Fruit fly (Drosophila melanogaster) whole organism, prepupa: ENCODE measurements around the gene CG17141.

Source experiments
- Blimp-1 ChIP-seq: fragments of 200-800 bp; sonication (Bioruptor generic); optimal IDR thresholded peaks from 3 replicates; lab custom pipeline; 2017; ENCODE audit warnings: missing biosample characterization, missing genetic modification characterization, mild to moderate bottlenecking, moderate library complexity, missing genetic modification reagents
- CG10631 ChIP-seq: fragments of 200-800 bp; sonication (Bioruptor generic); optimal IDR thresholded peaks from 2 replicates; lab custom pipeline; 2016; ENCODE audit warnings: missing biosample characterization, missing genetic modification characterization
- CG11294 ChIP-seq: fragments of 200-800 bp; sonication (Bioruptor generic); IDR thresholded peaks from 2 replicates; pipeline ENCODE4 v1.3.6; 2022; ENCODE audit warnings: missing biosample characterization, missing genetic modification characterization
- CG31627 ChIP-seq: fragments of 200-800 bp; sonication (Bioruptor generic); optimal IDR thresholded peaks from 3 replicates; lab custom pipeline; 2016; ENCODE audit warnings: missing biosample characterization, missing genetic modification characterization
- CG32006 ChIP-seq: fragments of 200-800 bp; sonication (Bioruptor generic); optimal IDR thresholded peaks from 3 replicates; lab custom pipeline; 2017; ENCODE audit warnings: missing biosample characterization, mild to moderate bottlenecking, missing genetic modification characterization
- CG34406 ChIP-seq: fragments of 200-800 bp; sonication (Bioruptor generic); optimal IDR thresholded peaks from 3 replicates; lab custom pipeline; 2016; ENCODE audit warnings: missing biosample characterization, missing genetic modification characterization
- CG4318 ChIP-seq: fragments of 200-800 bp; sonication (Bioruptor generic); optimal IDR thresholded peaks from 3 replicates; lab custom pipeline; 2017; ENCODE audit warnings: missing biosample characterization, mild to moderate bottlenecking, missing genetic modification characterization
- CG6808 ChIP-seq: fragments of 200-800 bp; sonication (Bioruptor generic); optimal IDR thresholded peaks from 3 replicates; lab custom pipeline; 2017; ENCODE audit warnings: missing biosample characterization, missing genetic modification characterization, mild to moderate bottlenecking, moderate library complexity, missing genetic modification reagents
- Eip75B ChIP-seq: fragments of 200-800 bp; sonication (Bioruptor generic); optimal IDR thresholded peaks from 3 replicates; lab custom pipeline; 2016; ENCODE audit warnings: missing biosample characterization, missing genetic modification characterization
- Eip78C ChIP-seq: fragments of 200-800 bp; sonication (Bioruptor generic); peaks from one replicate; lab custom pipeline; 2016; ENCODE audit warnings: missing biosample characterization, missing genetic modification characterization
- Eip93F ChIP-seq: fragments of 200-800 bp; sonication (Bioruptor generic); optimal IDR thresholded peaks from 2 replicates; lab custom pipeline; 2016; ENCODE audit warnings: missing biosample characterization, mild to moderate bottlenecking, missing genetic modification characterization
- Ets96B ChIP-seq: fragments of 200-800 bp; optimal IDR thresholded peaks from 2 replicates; lab custom pipeline; 2019; ENCODE audit warnings: missing biosample characterization, mild to moderate bottlenecking, missing genetic modification characterization, moderate library complexity
- Gug ChIP-seq: fragments of 200-800 bp; sonication (Bioruptor generic); IDR thresholded peaks from 2 replicates; pipeline ENCODE4 v1.3.6; 2022; ENCODE audit warnings: missing biosample characterization, missing genetic modification characterization
- Hr39 ChIP-seq: fragments of 200-800 bp; sonication (Bioruptor generic); optimal IDR thresholded peaks from 2 replicates; lab custom pipeline; 2016; ENCODE audit warnings: missing biosample characterization, missing genetic modification characterization
- Hr4 ChIP-seq: fragments of 200-800 bp; sonication (Bioruptor generic); optimal IDR thresholded peaks from 3 replicates; lab custom pipeline; 2016; ENCODE audit warnings: missing biosample characterization, missing genetic modification characterization
- Lpt ChIP-seq: fragments of 200-800 bp; sonication (Bioruptor generic); optimal IDR thresholded peaks from 3 replicates; lab custom pipeline; 2016; ENCODE audit warnings: missing biosample characterization, missing genetic modification characterization
- Met ChIP-seq: fragments of 200-800 bp; sonication (Bioruptor generic); optimal IDR thresholded peaks from 3 replicates; lab custom pipeline; 2016; ENCODE audit warnings: missing biosample characterization, missing genetic modification characterization
- achi ChIP-seq: fragments of 200-800 bp; sonication (Bioruptor generic); optimal IDR thresholded peaks from 3 replicates; lab custom pipeline; 2016; ENCODE audit warnings: missing biosample characterization, missing genetic modification characterization
- acj6 ChIP-seq: fragments of 200-800 bp; sonication (Bioruptor generic); optimal IDR thresholded peaks from 3 replicates; lab custom pipeline; 2016; ENCODE audit warnings: missing biosample characterization, missing genetic modification characterization
- cyc ChIP-seq: fragments of 200-800 bp; sonication (Bioruptor generic); optimal IDR thresholded peaks from 3 replicates; lab custom pipeline; 2016; ENCODE audit warnings: missing biosample characterization, missing genetic modification characterization
- dac ChIP-seq: fragments of 200-800 bp; sonication (Bioruptor generic); optimal IDR thresholded peaks from 2 replicates; lab custom pipeline; 2017; ENCODE audit warnings: missing biosample characterization, mild to moderate bottlenecking, missing genetic modification characterization
- fd59A ChIP-seq: fragments of 200-800 bp; sonication (Bioruptor generic); optimal IDR thresholded peaks from 2 replicates; lab custom pipeline; 2017; ENCODE audit warnings: missing biosample characterization, mild to moderate bottlenecking, missing genetic modification characterization, missing genetic modification reagents
- fkh ChIP-seq: fragments of 200-800 bp; sonication (Bioruptor generic); optimal IDR thresholded peaks from 3 replicates; lab custom pipeline; 2017; ENCODE audit warnings: missing biosample characterization, mild to moderate bottlenecking, missing genetic modification characterization, moderate library complexity
- lz ChIP-seq: fragments of 200-800 bp; sonication (Bioruptor generic); optimal IDR thresholded peaks from 3 replicates; lab custom pipeline; 2016; ENCODE audit warnings: missing biosample characterization, missing genetic modification characterization
- pdm3 ChIP-seq: fragments of 200-800 bp; sonication (Bioruptor generic); optimal IDR thresholded peaks from 3 replicates; lab custom pipeline; 2016; ENCODE audit warnings: missing biosample characterization, missing genetic modification characterization
- svp ChIP-seq: fragments of 200-800 bp; sonication (Bioruptor generic); peaks from one replicate; lab custom pipeline; 2016; ENCODE audit warnings: missing biosample characterization, missing genetic modification characterization
- vri ChIP-seq: fragments of 200-800 bp; sonication (Bioruptor generic); optimal IDR thresholded peaks from 3 replicates; lab custom pipeline; 2016; ENCODE audit warnings: missing biosample characterization, mild to moderate bottlenecking, missing genetic modification characterization

CG17141 gene

dm6 chr3R:22770887-22771286 is 23.5 kb upstream of the CG17141 start, which contains the start of gene CG43094:
TSS of gene CG43094 (minus strand) at chr3R:22770987.
- no peak for TF ChIP-seq pdm3 (GFP tag; lab: Kevin White, UChicago)
- no peak for TF ChIP-seq fd59A

- TF ChIP-seq Eip93F, result no peak
- TF ChIP-seq lz (GFP tag; lab: Kevin White, UChicago), result no peak
- no peak for TF ChIP-seq CG4318 (GFP tag; lab: Kevin White, UChicago)
These were observed 22.8 kb upstream of the CG17141 start, which contains the start of gene CG43093 for dm6 chr3R:22770207-22770606. TSS of gene CG43093 (minus strand) at chr3R:22770307.

dm6 chr3R:22769567-22769966 is 22.2 kb upstream of the CG17141 start, which contains the start of gene CG43092:
TSS of gene CG43092 (minus strand) at chr3R:22769667.
- TF ChIP-seq acj6 (no peak), fkh (no peak), Lpt (GFP tag; lab: Kevin White, UChicago) (no peak), pdm3 (GFP tag; lab: Kevin White, UChicago) (no peak), svp (no peak)
- TF ChIP-seq, all 60 proteins: peak for 0

dm6 chr3R:22768633-22769032 is 21.2 kb upstream of the CG17141 start, which contains the start of gene CG43091:
TSS of gene CG43091 (minus strand) at chr3R:22768733.
- no peak for TF ChIP-seq vri (GFP tag; lab: Kevin White, UChicago)
- TF ChIP-seq CG4318 (GFP tag; lab: Kevin White, UChicago), result no peak
- TF ChIP-seq Hr39 (GFP tag; lab: Kevin White, UChicago), result no peak

- TF ChIP-seq CG11294 (GFP tag; lab: Robert Waterston, UW) (no peak), acj6 (no peak), Eip78C (GFP tag; lab: Kevin White, UChicago) (no peak), Eip75B (GFP tag; lab: Kevin White, UChicago) (no peak), Ets96B (tag; lab: Kevin White, UChicago) (no peak), CG34406 (no peak)
These were observed 20.2 kb upstream of the CG17141 start, which contains the start of gene CG13841 for dm6 chr3R:22767599-22767998. TSS of gene CG13841 (minus strand) at chr3R:22767699.

dm6 chr3R:22766072-22766471 is 18.7 kb upstream of the CG17141 start, which contains the start of gene Nepl15:
TSS of gene Nepl15 (minus strand) at chr3R:22766172.
- TF ChIP-seq acj6 (no peak), CG31627 (no peak), Gug (no peak), svp (no peak), CG10631 (no peak)

- TF ChIP-seq cyc (GFP tag; lab: Kevin White, UChicago) (no peak), svp (peak; percentile 100), CG10631 (no peak), CG32006 (no peak), Ets96B (tag; lab: Kevin White, UChicago) (no peak), achi (GFP tag; lab: Kevin White, UChicago) (no peak)
These were observed 16.2 kb upstream of the CG17141 start, which contains the start of gene Nepl14 for dm6 chr3R:22763587-22763986. TSS of gene Nepl14 (minus strand) at chr3R:22763711.

dm6 chr3R:22760988-22761387 is 13.6 kb upstream of the CG17141 start, which contains the start of gene Nepl13:
TSS of gene Nepl13 (minus strand) at chr3R:22761076.
- TF ChIP-seq Met (GFP tag; lab: Kevin White, UChicago) (no peak), svp (peak; percentile 97)

dm6 chr3R:22757117-22757516 is 9.7 kb upstream of the CG17141 start:
- no peak for TF ChIP-seq Hr4 (GFP tag; lab: Kevin White, UChicago)
- no peak for TF ChIP-seq CG6808 (GFP tag; lab: Kevin White, UChicago)
- no peak for TF ChIP-seq Blimp-1 (GFP tag; lab: Kevin White, UChicago)
- no peak for TF ChIP-seq dac
